Fruit fly (Drosophila melanogaster) Kc167 (cell line): ENCODE measurements around the gene CG32845.

ENCODE experiments used
- Sin3A ChIP-seq: fragments of >200 bp; optimal IDR thresholded peaks from 2 replicates; lab custom pipeline; 2018; ENCODE audit warnings: missing external identifiers
- insv ChIP-seq: fragments of >200 bp; optimal IDR thresholded peaks from 3 replicates; lab custom pipeline; 2018; ENCODE audit warnings: missing external identifiers
- psq ChIP-seq: fragments of >200 bp; optimal IDR thresholded peaks from 2 replicates; lab custom pipeline; 2017; ENCODE audit warnings: missing external identifiers

DNA sequence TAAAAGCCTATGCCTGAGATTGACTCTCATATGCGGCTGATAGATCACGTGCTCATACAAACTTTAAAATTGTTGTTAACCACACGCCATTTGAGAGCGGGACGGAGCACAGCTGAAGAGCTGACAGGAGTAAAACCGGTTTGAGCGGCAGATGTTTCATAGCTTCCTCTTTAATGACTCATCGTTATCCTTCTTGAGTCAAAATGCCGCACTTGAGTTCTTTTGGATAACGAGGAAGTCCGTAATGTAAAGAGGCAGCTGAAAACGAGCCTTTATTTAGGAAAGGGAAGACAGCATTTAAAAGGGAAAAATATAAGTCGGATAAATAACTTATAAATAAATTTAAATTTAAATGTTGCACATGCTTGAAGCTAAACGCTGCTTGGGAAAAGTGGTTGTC lies 24.0 kb upstream of the CG32845 start:
- TF ChIP-seq Sin3A: no peak
- no peak for TF ChIP-seq psq (lab: Kevin White, UChicago)
- TF ChIP-seq insv: no peak
